Fruit fly (Drosophila melanogaster): ENCODE results near the gene CG31496.

The CG31496 gene

dm6 chr3R:7346445-7346844, 1.6 kb downstream of the CG31496 start, which contains the start of gene nxf4 (continued):
- TF ChIP-seq CG9437 (GFP tag; optimal IDR thresholded peaks at IDR 0.05) (peak; percentile 12), CG14710 (tag; optimal IDR thresholded peaks at IDR 0.05) (peak; percentile 62), CG6654 (GFP tag; optimal IDR thresholded peaks at IDR 0.05) (peak; percentile 41), ham (GFP tag; IDR thresholded peaks at IDR 0.05) (no peak), CG10267 (tag; optimal IDR thresholded peaks at IDR 0.05) (peak; percentile 62), shn (GFP tag; optimal IDR thresholded peaks at IDR 0.05) (peak; percentile 86), CG13123 (GFP tag; optimal IDR thresholded peaks at IDR 0.05) (peak; percentile 35), CG6175 (GFP tag; IDR thresholded peaks at IDR 0.05) (peak; percentile 57; the same call in 1 of the 3 replicates), CG8944 (GFP tag; optimal IDR thresholded peaks at IDR 0.05) (peak; percentile 79), amos (GFP tag; IDR thresholded peaks at IDR 0.05; ENCODE audit: partially characterized antibody) (peak; percentile 73), CG12659 (GFP tag; optimal IDR thresholded peaks at IDR 0.05) (peak; percentile 28), CG10462 (GFP tag; optimal IDR thresholded peaks at IDR 0.05) (peak; percentile 52), Elba2 (GFP tag; optimal IDR thresholded peaks at IDR 0.05) (peak; percentile 42), CG1792 (GFP tag; optimal IDR thresholded peaks at IDR 0.05) (peak; percentile 43), Atf-2 (GFP tag; optimal IDR thresholded peaks at IDR 0.05) (peak; percentile 63), Lhr (GFP tag; optimal IDR thresholded peaks at IDR 0.05) (peak; percentile 86), Taf1 (GFP tag; IDR thresholded peaks at IDR 0.05) (no peak), CG8359 (GFP tag; optimal IDR thresholded peaks at IDR 0.05; ENCODE audit: borderline replicate concordance) (peak; percentile 34), abd-A (tag; optimal IDR thresholded peaks at IDR 0.05) (no peak), CG8765 (GFP tag; IDR thresholded peaks at IDR 0.05) (peak; percentile 56; the same call in 1 of the 2 replicates), Ada2b (GFP tag; IDR thresholded peaks at IDR 0.05) (peak; percentile 37; the same call in 1 of the 2 replicates), CG4404 (GFP tag; IDR thresholded peaks at IDR 0.05) (peak; percentile 43; the same call in 1 of the 2 replicates), fd96Cb (tag; optimal IDR thresholded peaks at IDR 0.05) (peak; percentile 35), Side (GFP tag; optimal IDR thresholded peaks at IDR 0.05) (peak; percentile 81), ewg (GFP tag; optimal IDR thresholded peaks at IDR 0.05) (peak; percentile 59), NfI (GFP tag; optimal IDR thresholded peaks at IDR 0.05) (peak; percentile 81), TFAM (GFP tag; optimal IDR thresholded peaks at IDR 0.05) (no peak), HLH54F (GFP tag; optimal IDR thresholded peaks at IDR 0.05) (peak; percentile 68), MTF-1 (GFP tag; optimal IDR thresholded peaks at IDR 0.05; ENCODE audit: borderline replicate concordance) (peak; percentile 41), fu2 (GFP tag; optimal IDR thresholded peaks at IDR 0.05) (peak; percentile 62), gcm (GFP tag; optimal IDR thresholded peaks at IDR 0.05) (no peak), CG6683 (GFP tag; optimal IDR thresholded peaks at IDR 0.05) (no peak), Sox102F (GFP tag; optimal IDR thresholded peaks at IDR 0.05) (peak; percentile 80), tgo (GFP tag; IDR thresholded peaks at IDR 0.05) (peak; percentile 67), usp (GFP tag; optimal IDR thresholded peaks at IDR 0.05) (no peak), Sry-δ (GFP tag; optimal IDR thresholded peaks at IDR 0.05) (peak; percentile 30), CG12155 (GFP tag; optimal IDR thresholded peaks at IDR 0.05) (peak; percentile 68), gsb-n (tag; optimal IDR thresholded peaks at IDR 0.05) (peak; percentile 1), Hr51 (GFP tag; optimal IDR thresholded peaks at IDR 0.05) (peak; percentile 59 to 61), tx (GFP tag; optimal IDR thresholded peaks at IDR 0.05) (peak; percentile 68), CG11247 (GFP tag; IDR thresholded peaks at IDR 0.05) (peak; percentile 85), CG11456 (GFP tag; IDR thresholded peaks at IDR 0.05) (peak; percentile 93), Myb (GFP tag; optimal IDR thresholded peaks at IDR 0.05) (peak; percentile 78), row (GFP tag; IDR thresholded peaks at IDR 0.05) (peak; percentile 36; the same call in 1 of the 3 replicates), Dek (tag; optimal IDR thresholded peaks at IDR 0.05) (peak; percentile 54), lmd (GFP tag; IDR thresholded peaks at IDR 0.05) (peak; percentile 81), maf-S (GFP tag; optimal IDR thresholded peaks at IDR 0.05) (peak; percentile 78), CG4730 (GFP tag; IDR thresholded peaks at IDR 0.05) (peak; percentile 78), HmgZ (tag; optimal IDR thresholded peaks at IDR 0.05) (peak; percentile 71), Mad (GFP tag; optimal IDR thresholded peaks at IDR 0.05) (peak; percentile 70), peb (GFP tag; IDR thresholded peaks at IDR 0.05) (peak; percentile 31; the same call in 1 of the 2 replicates)
